Worm (Caenorhabditis elegans): ENCODE measurements around the gene C03A3.9.

DNA sequence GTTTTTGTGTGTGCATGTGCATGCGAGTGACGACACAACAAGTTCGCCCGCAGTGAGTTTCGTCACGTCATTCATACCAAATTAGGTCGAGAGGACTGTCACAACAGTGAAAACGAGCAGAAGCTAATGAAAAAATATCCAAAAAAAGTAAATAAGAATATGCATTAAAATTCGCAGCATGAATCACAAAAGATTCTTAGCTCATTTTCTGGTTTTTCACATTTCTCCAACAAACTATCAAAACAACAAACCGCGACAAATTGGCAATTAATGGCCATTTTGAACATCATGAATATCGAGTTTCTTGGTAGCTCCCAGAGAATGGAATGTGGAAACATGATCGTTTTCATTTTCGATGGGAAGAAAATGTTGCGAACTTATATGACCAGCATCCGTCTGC is 23.2 kb upstream of the C03A3.9 start:
- no peak for TF ChIP-seq ztf-11 (tag; optimal IDR thresholded peaks at IDR 0.05)
- no peak for TF ChIP-seq sma-3 (GFP tag; optimal IDR thresholded peaks at IDR 0.05)
- no peak for TF ChIP-seq aly-2 (tag; optimal IDR thresholded peaks at IDR 0.05)
- no peak for TF ChIP-seq nhr-11 (tag; optimal IDR thresholded peaks at IDR 0.05)
- no peak for TF ChIP-seq nhr-10 (tag; optimal IDR thresholded peaks at IDR 0.05)
- no peak for TF ChIP-seq lin-11 (tag; optimal IDR thresholded peaks at IDR 0.05)
- no peak for TF ChIP-seq crh-2 (tag; optimal IDR thresholded peaks at IDR 0.05)
- TF ChIP-seq nhr-77 (tag; optimal IDR thresholded peaks at IDR 0.05): no peak

Measured in whole organism, L2 larva.